Fruit fly (Drosophila melanogaster) whole organism, embryonic: Measurements from ENCODE around the gene mTerf3.

Experiments used
- Adf1 ChIP-seq: fragments of 200-800 bp; sonication (Bioruptor generic); IDR thresholded peaks from 2 replicates; pipeline ENCODE4 v1.3.6; 2022; ENCODE audit warnings: missing biosample characterization, missing genetic modification characterization
- B-H1 ChIP-seq: fragments of 200-800 bp; sonication (Bioruptor generic); IDR thresholded peaks from 3 replicates; pipeline ENCODE4 v1.3.6; 2022; ENCODE audit warnings: missing biosample characterization, missing genetic modification characterization
- BtbVII ChIP-seq: fragments of 200-800 bp; sonication (Bioruptor generic); optimal IDR thresholded peaks from 3 replicates; lab custom pipeline; 2017; ENCODE audit warnings: missing biosample characterization, mild to moderate bottlenecking, missing genetic modification characterization
- CG12071 ChIP-seq: fragments of 200-800 bp; sonication (Bioruptor generic); optimal IDR thresholded peaks from 3 replicates; lab custom pipeline; 2018; ENCODE audit warnings: missing biosample characterization, mild to moderate bottlenecking, missing genetic modification characterization
- CG12942 ChIP-seq: fragments of 200-800 bp; sonication (Bioruptor generic); optimal IDR thresholded peaks from 3 replicates; lab custom pipeline; 2016; ENCODE audit warnings: missing biosample characterization, missing genetic modification characterization
- CG13894 ChIP-seq: fragments of 200-800 bp; sonication (Bioruptor generic); optimal IDR thresholded peaks from 3 replicates; lab custom pipeline; 2018; ENCODE audit warnings: missing biosample characterization, mild to moderate bottlenecking, missing genetic modification characterization, moderate library complexity
- CG14050 ChIP-seq: fragments of 200-800 bp; sonication (Bioruptor generic); IDR thresholded peaks from 3 replicates; pipeline ENCODE4 v1.3.6; 2022; ENCODE audit warnings: missing biosample characterization, missing genetic modification characterization
- CG16813 ChIP-seq: fragments of 200-800 bp; sonication (Bioruptor generic); IDR thresholded peaks from 3 replicates; pipeline ENCODE4 v1.3.6; 2022; ENCODE audit warnings: missing biosample characterization, missing genetic modification characterization; ENCODE audit not compliant: partially characterized antibody
- CG17612 ChIP-seq: fragments of 200-800 bp; sonication (Bioruptor generic); IDR thresholded peaks from 2 replicates; pipeline ENCODE4 v1.3.6; 2022; ENCODE audit warnings: missing biosample characterization, missing genetic modification characterization
- CG2129 ChIP-seq: fragments of 200-800 bp; sonication (Bioruptor generic); IDR thresholded peaks from 2 replicates; pipeline ENCODE4 v1.3.6; 2022; ENCODE audit warnings: missing biosample characterization, missing genetic modification characterization; ENCODE audit not compliant: partially characterized antibody
- CG2199 ChIP-seq: fragments of 200-800 bp; sonication (Bioruptor generic); IDR thresholded peaks from 3 replicates; pipeline ENCODE4 v1.3.6; 2022; ENCODE audit warnings: missing biosample characterization, missing genetic modification characterization
- CG2712 ChIP-seq: fragments of 200-800 bp; optimal IDR thresholded peaks from 3 replicates; lab custom pipeline; 2019; ENCODE audit warnings: missing biosample characterization, mild to moderate bottlenecking, missing genetic modification characterization, moderate library complexity
- CG3065 ChIP-seq: fragments of 200-800 bp; sonication (Bioruptor generic); optimal IDR thresholded peaks from 2 replicates; lab custom pipeline; 2016; ENCODE audit warnings: missing biosample characterization, missing genetic modification characterization
- CG32767 ChIP-seq: fragments of 200-800 bp; sonication (Bioruptor generic); IDR thresholded peaks from 2 replicates; pipeline ENCODE4 v1.3.6; 2022; ENCODE audit warnings: missing biosample characterization, missing genetic modification characterization
- CG3281 ChIP-seq: fragments of 200-800 bp; sonication (Bioruptor generic); optimal IDR thresholded peaks from 3 replicates; lab custom pipeline; 2017; ENCODE audit warnings: missing biosample characterization, mild to moderate bottlenecking, missing genetic modification characterization
- CG33213 ChIP-seq: fragments of 200-800 bp; sonication (Bioruptor generic); optimal IDR thresholded peaks from 3 replicates; lab custom pipeline; 2016; ENCODE audit warnings: missing biosample characterization, missing genetic modification characterization
- CG4707 ChIP-seq: fragments of 200-800 bp; sonication (Bioruptor generic); optimal IDR thresholded peaks from 2 replicates; lab custom pipeline; 2018; ENCODE audit warnings: missing biosample characterization, mild to moderate bottlenecking, missing genetic modification characterization, moderate library complexity
- CG5245 ChIP-seq: fragments of 200-800 bp; sonication (Bioruptor generic); optimal IDR thresholded peaks from 3 replicates; lab custom pipeline; 2016; ENCODE audit warnings: missing biosample characterization, missing genetic modification characterization
- Camta ChIP-seq: fragments of 200-800 bp; sonication (Bioruptor generic); optimal IDR thresholded peaks from 2 replicates; lab custom pipeline; 2016; ENCODE audit warnings: missing biosample characterization, missing genetic modification characterization
- D ChIP-seq, 2 experiments: fragments of 200-800 bp in 1 of 2; fragments of >200 bp in 1 of 2; sonication (Bioruptor generic) in 1 of 2; optimal IDR thresholded peaks; 2 replicates in 1 of 2; 3 replicates in 1 of 2; lab custom pipeline; 2017; ENCODE audit warnings: mild to moderate bottlenecking in 1 of 2, missing biosample characterization in 1 of 2, missing genetic modification characterization in 1 of 2, missing genetic modification reagents in 1 of 2
- Dbx ChIP-seq: fragments of 200-800 bp; sonication (Bioruptor generic); IDR thresholded peaks from 3 replicates; pipeline ENCODE4 v1.3.6; 2022; ENCODE audit warnings: missing biosample characterization, missing genetic modification characterization
- Hand ChIP-seq: fragments of 200-800 bp; sonication (Bioruptor generic); optimal IDR thresholded peaks from 2 replicates; lab custom pipeline; 2017; ENCODE audit warnings: mild to moderate bottlenecking, missing biosample characterization, missing genetic modification reagents, missing genetic modification characterization
- HmgZ ChIP-seq: fragments of 200-800 bp; sonication (Bioruptor generic); optimal IDR thresholded peaks from 2 replicates; lab custom pipeline; 2018; ENCODE audit warnings: missing biosample characterization, mild to moderate bottlenecking, missing genetic modification characterization
- Hr78 ChIP-seq, 2 experiments: fragments of 200-800 bp in 1 of 2; fragments of >200 bp in 1 of 2; sonication (Bioruptor generic) in 1 of 2; optimal IDR thresholded peaks; 2 replicates each; lab custom pipeline; 2017 to 2019; ENCODE audit warnings: missing biosample characterization in 2 of 2, missing genetic modification characterization in 2 of 2, mild to moderate bottlenecking in 1 of 2, moderate library complexity in 1 of 2
- Jarid2 ChIP-seq: fragments of 200-800 bp; sonication (Bioruptor generic); optimal IDR thresholded peaks from 3 replicates; lab custom pipeline; 2017; ENCODE audit warnings: mild to moderate bottlenecking, missing biosample characterization, missing genetic modification reagents, missing genetic modification characterization
- Max ChIP-seq: fragments of 200-800 bp; sonication (Bioruptor generic); optimal IDR thresholded peaks from 2 replicates; lab custom pipeline; 2016; ENCODE audit warnings: missing biosample characterization, mild to moderate bottlenecking, missing genetic modification characterization
- NK7.1 ChIP-seq: fragments of 200-800 bp; sonication (Bioruptor generic); optimal IDR thresholded peaks from 3 replicates; lab custom pipeline; 2016; ENCODE audit warnings: missing biosample characterization, missing genetic modification characterization
- Nf-YC ChIP-seq: fragments of 200-800 bp; optimal IDR thresholded peaks from 3 replicates; lab custom pipeline; 2019; ENCODE audit warnings: missing biosample characterization, mild to moderate bottlenecking, missing genetic modification characterization, moderate library complexity
- Opbp ChIP-seq: fragments of 200-800 bp; sonication (Bioruptor generic); IDR thresholded peaks from 3 replicates; pipeline ENCODE4 v1.3.6; 2022; ENCODE audit warnings: missing biosample characterization, missing genetic modification characterization; ENCODE audit not compliant: partially characterized antibody
- Pdp1 ChIP-seq, 2 experiments: fragments of 200-800 bp; sonication (Bioruptor generic); optimal IDR thresholded peaks; 3 replicates each; lab custom pipeline; 2016; ENCODE audit warnings: missing biosample characterization in 2 of 2, missing genetic modification characterization in 2 of 2, mild to moderate bottlenecking in 1 of 2, moderate library complexity in 1 of 2
- Ravus ChIP-seq: fragments of 200-800 bp; sonication (Bioruptor generic); IDR thresholded peaks from 2 replicates; pipeline ENCODE4 v1.3.6; 2022; ENCODE audit warnings: missing biosample characterization, missing genetic modification characterization
- Trl ChIP-seq, 3 experiments: fragments of >200 bp in 2 of 3; fragments of 200-800 bp in 1 of 3; sonication (Bioruptor generic) in 1 of 3; optimal IDR thresholded peaks; 2 replicates in 1 of 3; 3 replicates in 2 of 3; lab custom pipeline; 2016 to 2017; ENCODE audit warnings: missing biosample characterization in 1 of 3, missing genetic modification characterization in 1 of 3
- Usf ChIP-seq: fragments of 200-800 bp; sonication (Bioruptor generic); optimal IDR thresholded peaks from 2 replicates; lab custom pipeline; 2017; ENCODE audit warnings: missing genotype, missing biosample characterization, missing genetic modification characterization
- ac ChIP-seq: fragments of 200-800 bp; sonication (Bioruptor generic); optimal IDR thresholded peaks from 3 replicates; lab custom pipeline; 2017; ENCODE audit warnings: missing biosample characterization, mild to moderate bottlenecking, missing genetic modification characterization
- chn ChIP-seq: fragments of 200-800 bp; sonication (Bioruptor generic); optimal IDR thresholded peaks from 2 replicates; lab custom pipeline; 2016; ENCODE audit warnings: missing biosample characterization, missing genetic modification characterization
- croc ChIP-seq: fragments of 200-800 bp; sonication (Bioruptor generic); conservative IDR thresholded peaks from 3 replicates; pipeline ENCODE4 v1.3.6; 2022; ENCODE audit warnings: missing biosample characterization, missing genetic modification characterization
- pb ChIP-seq: fragments of 200-800 bp; sonication (Bioruptor generic); optimal IDR thresholded peaks from 3 replicates; lab custom pipeline; 2016; ENCODE audit warnings: missing biosample characterization, missing genetic modification characterization
- pfk ChIP-seq: fragments of 200-800 bp; sonication (Bioruptor generic); optimal IDR thresholded peaks from 2 replicates; lab custom pipeline; 2018; ENCODE audit warnings: missing biosample characterization, mild to moderate bottlenecking, missing genetic modification characterization, moderate library complexity
- prd ChIP-seq, 3 experiments: fragments of >200 bp in 2 of 3; fragments of 200-800 bp in 1 of 3; sonication (Bioruptor generic) in 1 of 3; optimal IDR thresholded peaks in 2 of 3; IDR thresholded peaks in 1 of 3; 2 replicates in 2 of 3; 3 replicates in 1 of 3; pipeline versions ENCODE4 v1.3.6 to Lab custom; 2017 to 2022; ENCODE audit warnings: missing biosample characterization in 1 of 3, missing genetic modification characterization in 1 of 3
- ranshi ChIP-seq: fragments of 200-800 bp; sonication (Bioruptor generic); IDR thresholded peaks from 2 replicates; pipeline ENCODE4 v1.3.6; 2022; ENCODE audit warnings: missing biosample characterization, missing genetic modification characterization
- row ChIP-seq: fragments of 200-800 bp; sonication (Bioruptor generic); IDR thresholded peaks from 3 replicates; pipeline ENCODE4 v1.3.6; 2022; ENCODE audit warnings: missing biosample characterization, missing genetic modification characterization
- sens-2 ChIP-seq: fragments of 200-800 bp; sonication (Bioruptor generic); IDR thresholded peaks from 2 replicates; pipeline ENCODE4 v1.3.6; 2022; ENCODE audit warnings: missing biosample characterization, missing genetic modification characterization
- sqz ChIP-seq: fragments of 200-800 bp; sonication (Bioruptor generic); optimal IDR thresholded peaks from 3 replicates; lab custom pipeline; 2018; ENCODE audit warnings: missing biosample characterization, mild to moderate bottlenecking, missing genetic modification characterization
- sr ChIP-seq: fragments of 200-800 bp; sonication (Bioruptor generic); IDR thresholded peaks from 3 replicates; pipeline ENCODE4 v1.3.6; 2022; ENCODE audit warnings: missing biosample characterization, missing genetic modification characterization
- stwl ChIP-seq: fragments of 200-800 bp; sonication (Bioruptor generic); optimal IDR thresholded peaks from 3 replicates; lab custom pipeline; 2018; ENCODE audit warnings: missing biosample characterization, mild to moderate bottlenecking, missing genetic modification characterization, moderate library complexity
- tap ChIP-seq: fragments of 200-800 bp; optimal IDR thresholded peaks from 3 replicates; lab custom pipeline; 2019; ENCODE audit warnings: missing biosample characterization, mild to moderate bottlenecking, missing genetic modification characterization, moderate library complexity
- ttk ChIP-seq: fragments of 200-800 bp; sonication (Bioruptor generic); IDR thresholded peaks from 2 replicates; pipeline ENCODE4 v2.1.2; 2022; ENCODE audit warnings: missing biosample characterization, missing genetic modification characterization
- tx ChIP-seq: fragments of 200-800 bp; sonication (Bioruptor generic); optimal IDR thresholded peaks from 2 replicates; lab custom pipeline; 2016; ENCODE audit warnings: missing biosample characterization, missing genetic modification characterization
- zen ChIP-seq: fragments of 200-800 bp; sonication (Bioruptor generic); optimal IDR thresholded peaks from 3 replicates; lab custom pipeline; 2018; ENCODE audit warnings: missing biosample characterization, mild to moderate bottlenecking, missing genetic modification characterization, moderate library complexity

Gene mTerf3

dm6 chr3L:20474789-20475208, 45.8 kb downstream of the mTerf3 start (continued):
- TF ChIP-seq prd (optimal IDR thresholded peaks at IDR 0.05; lab: Kevin White, UChicago) (no peak), prd (GFP tag; IDR thresholded peaks at IDR 0.05; lab: Robert Waterston, UW) (no peak), tx (GFP tag; lab: Kevin White, UChicago) (peak; percentile 76), Dbx (GFP tag; lab: Robert Waterston, UW) (no peak), HmgZ (peak; percentile 94), B-H1 (no peak), row (GFP tag; lab: Robert Waterston, UW) (no peak), Ravus (GFP tag; lab: Robert Waterston, UW) (no peak), CG13894 (tag; lab: Kevin White, UChicago) (peak; percentile 91), Opbp (no peak), CG2129 (GFP tag; lab: Robert Waterston, UW) (no peak), sens-2 (GFP tag; lab: Robert Waterston, UW) (no peak), CG12071 (GFP tag; lab: Kevin White, UChicago) (peak; percentile 81), CG14050 (GFP tag; lab: Robert Waterston, UW) (no peak), ttk (GFP tag; lab: Robert Waterston, UW) (no peak), Jarid2 (GFP tag; lab: Kevin White, UChicago) (peak; percentile 48), Camta (peak; percentile 84), tap (peak; percentile 83), CG3065 (GFP tag; lab: Kevin White, UChicago) (peak; percentile 73), D (optimal IDR thresholded peaks at IDR 0.05; lab: Kevin White, UChicago) (no peak), D (GFP tag; optimal IDR thresholded peaks at IDR 0.05; lab: Kevin White, UChicago) (peak; percentile 72), chn (peak; percentile 87), Pdp1 (GFP tag; optimal IDR thresholded peaks at IDR 0.05; lab: Kevin White, UChicago) (peak in 1 of 2 experiments; percentile 88), CG12942 (peak; percentile 88), CG16813 (no peak), Max (GFP tag; lab: Kevin White, UChicago) (peak; percentile 77), BtbVII (GFP tag; lab: Kevin White, UChicago) (peak; percentile 84), CG5245 (GFP tag; lab: Kevin White, UChicago) (peak; percentile 81), Nf-YC (peak; percentile 81), Trl (optimal IDR thresholded peaks at IDR 0.05; lab: Kevin White, UChicago) (no peak), Trl (GFP tag; optimal IDR thresholded peaks at IDR 0.05; lab: Kevin White, UChicago) (peak; percentile 90), CG2712 (tag; lab: Kevin White, UChicago) (peak; percentile 85), CG2199 (GFP tag; lab: Robert Waterston, UW) (no peak), Adf1 (GFP tag; lab: Robert Waterston, UW) (no peak), CG3281 (GFP tag; lab: Kevin White, UChicago) (peak; percentile 88), Usf (GFP tag; lab: Kevin White, UChicago) (peak; percentile 47), pfk (GFP tag; lab: Kevin White, UChicago) (peak; percentile 60), CG17612 (no peak), NK7.1 (GFP tag; lab: Kevin White, UChicago) (peak; percentile 66), CG4707 (GFP tag; lab: Kevin White, UChicago) (peak; percentile 56), ac (GFP tag; lab: Kevin White, UChicago) (peak; percentile 70), Hand (GFP tag; lab: Kevin White, UChicago) (peak; percentile 76), stwl (tag; lab: Kevin White, UChicago) (peak; percentile 72), pb (peak; percentile 83), sqz (GFP tag; lab: Kevin White, UChicago) (peak; percentile 84), zen (tag; lab: Kevin White, UChicago) (peak; percentile 77), ranshi (GFP tag; lab: Robert Waterston, UW) (no peak), CG32767 (GFP tag; lab: Robert Waterston, UW) (no peak), sr (GFP tag; lab: Robert Waterston, UW) (no peak), croc (GFP tag; lab: Robert Waterston, UW) (peak; percentile 58), CG33213 (GFP tag; lab: Kevin White, UChicago) (peak; percentile 82), Hr78 (GFP tag; optimal IDR thresholded peaks at IDR 0.05; lab: Kevin White, UChicago) (peak in 1 of 2 experiments; percentile 69)
